Fruit fly (Drosophila melanogaster): ENCODE results near the gene COX7B.

dm6 chr3L:17430957-17431585, 5.8 kb downstream of the COX7B start:
- no peak for TF ChIP-seq Gug (GFP tag; IDR thresholded peaks at IDR 0.05)
- no peak for TF ChIP-seq CG7368 (GFP tag; optimal IDR thresholded peaks at IDR 0.05)
- no peak for TF ChIP-seq net (GFP tag; optimal IDR thresholded peaks at IDR 0.05)
- TF ChIP-seq CG3032 (tag; optimal IDR thresholded peaks at IDR 0.05), result no peak
- TF ChIP-seq salr (GFP tag; optimal IDR thresholded peaks at IDR 0.05), result no peak

Measured in whole organism, prepupa.